Fruit fly (Drosophila melanogaster) whole organism, embryonic: ENCODE data around the gene NitFhit.

Experiments
- Atf6 ChIP-seq: fragments of 200-800 bp; sonication (Bioruptor generic); IDR thresholded peaks from 2 replicates; pipeline ENCODE4 v1.3.6; 2022; ENCODE audit warnings: missing biosample characterization, missing genetic modification characterization
- CG10321 ChIP-seq: fragments of 200-800 bp; sonication (Bioruptor generic); IDR thresholded peaks from 2 replicates; pipeline ENCODE4 v1.3.6; 2022; ENCODE audit warnings: missing biosample characterization, missing genetic modification characterization
- CG10959 ChIP-seq: fragments of 200-800 bp; sonication (Bioruptor generic); IDR thresholded peaks from 2 replicates; pipeline ENCODE4 v1.3.6; 2022; ENCODE audit warnings: missing biosample characterization, missing genetic modification characterization
- CG11093 ChIP-seq: fragments of 200-800 bp; sonication (Bioruptor generic); IDR thresholded peaks from 3 replicates; pipeline ENCODE4 v1.3.6; 2022; ENCODE audit warnings: missing biosample characterization, missing genetic modification characterization
- CG11247 ChIP-seq: fragments of 200-800 bp; sonication (Bioruptor generic); IDR thresholded peaks from 2 replicates; pipeline ENCODE4 v1.3.6; 2022; ENCODE audit warnings: missing biosample characterization, missing genetic modification characterization
- CG12769 ChIP-seq: fragments of 200-800 bp; sonication (Bioruptor generic); optimal IDR thresholded peaks from 2 replicates; lab custom pipeline; 2019; ENCODE audit warnings: missing biosample characterization, mild to moderate bottlenecking, missing genetic modification characterization, moderate library complexity
- CG13624 ChIP-seq: fragments of 200-800 bp; sonication (Bioruptor generic); optimal IDR thresholded peaks from 2 replicates; lab custom pipeline; 2016; ENCODE audit warnings: missing biosample characterization, missing genetic modification characterization
- CG14667 ChIP-seq: fragments of 200-800 bp; sonication (Bioruptor generic); IDR thresholded peaks from 2 replicates; pipeline ENCODE4 v1.3.6; 2022; ENCODE audit warnings: missing biosample characterization, missing genetic modification characterization
- CG14860 ChIP-seq: fragments of 200-800 bp; sonication (Bioruptor generic); IDR thresholded peaks from 3 replicates; pipeline ENCODE4 v1.3.6; 2022; ENCODE audit warnings: missing biosample characterization, missing genetic modification characterization; ENCODE audit not compliant: partially characterized antibody
- CG17328 ChIP-seq: fragments of 200-800 bp; sonication (Bioruptor generic); IDR thresholded peaks from 2 replicates; pipeline ENCODE4 v1.3.6; 2022; ENCODE audit warnings: missing biosample characterization, missing genetic modification characterization
- CG17359 ChIP-seq: fragments of 200-800 bp; sonication (Bioruptor generic); optimal IDR thresholded peaks from 3 replicates; lab custom pipeline; 2018; ENCODE audit warnings: missing biosample characterization, mild to moderate bottlenecking, missing genetic modification characterization, moderate library complexity
- CG17385 ChIP-seq: fragments of 200-800 bp; sonication (Bioruptor generic); optimal IDR thresholded peaks from 3 replicates; lab custom pipeline; 2018; ENCODE audit warnings: missing biosample characterization, mild to moderate bottlenecking, missing genetic modification characterization
- CG17829 ChIP-seq: fragments of 200-800 bp; optimal IDR thresholded peaks from 2 replicates; lab custom pipeline; 2019; ENCODE audit warnings: missing biosample characterization, mild to moderate bottlenecking, missing genetic modification characterization, moderate library complexity
- CG2116 ChIP-seq: fragments of 200-800 bp; sonication (Bioruptor generic); optimal IDR thresholded peaks from 3 replicates; lab custom pipeline; 2018; ENCODE audit warnings: missing biosample characterization, mild to moderate bottlenecking, missing genetic modification characterization
- CG2120 ChIP-seq: fragments of 200-800 bp; sonication (Bioruptor generic); optimal IDR thresholded peaks from 3 replicates; lab custom pipeline; 2016; ENCODE audit warnings: missing biosample characterization, missing genetic modification characterization
- CG2678 ChIP-seq: fragments of 200-800 bp; sonication (Bioruptor generic); optimal IDR thresholded peaks from 3 replicates; lab custom pipeline; 2019; ENCODE audit warnings: missing biosample characterization, mild to moderate bottlenecking, missing genetic modification characterization, moderate library complexity
- CG3281 ChIP-seq: fragments of 200-800 bp; sonication (Bioruptor generic); optimal IDR thresholded peaks from 3 replicates; lab custom pipeline; 2017; ENCODE audit warnings: missing biosample characterization, mild to moderate bottlenecking, missing genetic modification characterization
- CG3847 ChIP-seq: fragments of 200-800 bp; sonication (Bioruptor generic); IDR thresholded peaks from 2 replicates; pipeline ENCODE4 v1.3.6; 2022; ENCODE audit warnings: missing biosample characterization, missing genetic modification characterization
- CG3995 ChIP-seq: fragments of 200-800 bp; sonication (Bioruptor generic); optimal IDR thresholded peaks from 3 replicates; lab custom pipeline; 2016; ENCODE audit warnings: missing biosample characterization, missing genetic modification characterization
- CG42726 ChIP-seq: fragments of 200-800 bp; sonication (Bioruptor generic); IDR thresholded peaks from 2 replicates; pipeline ENCODE4 v1.3.6; 2022; ENCODE audit warnings: missing biosample characterization, missing genetic modification characterization; ENCODE audit not compliant: partially characterized antibody
- CG4282 ChIP-seq: fragments of 200-800 bp; sonication (Bioruptor generic); optimal IDR thresholded peaks from 2 replicates; lab custom pipeline; 2016; ENCODE audit warnings: missing biosample characterization, missing genetic modification characterization
- CG4820 ChIP-seq: fragments of 200-800 bp; sonication (Bioruptor generic); optimal IDR thresholded peaks from 3 replicates; lab custom pipeline; 2016; ENCODE audit warnings: missing biosample characterization, missing genetic modification characterization
- CG7372 ChIP-seq: fragments of 200-800 bp; sonication (Bioruptor generic); IDR thresholded peaks from 2 replicates; pipeline ENCODE4 v1.3.6; 2022; ENCODE audit warnings: missing biosample characterization, missing genetic modification characterization
- CG8089 ChIP-seq: fragments of 200-800 bp; sonication (Bioruptor generic); optimal IDR thresholded peaks from 3 replicates; lab custom pipeline; 2016; ENCODE audit warnings: missing biosample characterization, missing genetic modification characterization
- CG9609 ChIP-seq: fragments of 200-800 bp; sonication (Bioruptor generic); optimal IDR thresholded peaks from 3 replicates; lab custom pipeline; 2016; ENCODE audit warnings: missing biosample characterization, missing genetic modification characterization
- Dp ChIP-seq: fragments of 200-800 bp; sonication (Bioruptor generic); optimal IDR thresholded peaks from 2 replicates; lab custom pipeline; 2018; ENCODE audit warnings: missing biosample characterization, mild to moderate bottlenecking, missing genetic modification characterization, moderate library complexity
- E2f2 ChIP-seq: fragments of 200-800 bp; sonication (Bioruptor generic); IDR thresholded peaks from 2 replicates; pipeline ENCODE4 v1.3.6; 2022; ENCODE audit warnings: missing biosample characterization, missing genetic modification characterization
- ERR ChIP-seq: fragments of 200-800 bp; sonication (Bioruptor generic); optimal IDR thresholded peaks from 2 replicates; lab custom pipeline; 2016; ENCODE audit warnings: missing biosample characterization, missing genetic modification characterization
- Elba2 ChIP-seq: fragments of 200-800 bp; sonication (Bioruptor generic); optimal IDR thresholded peaks from 3 replicates; lab custom pipeline; 2016; ENCODE audit warnings: missing biosample characterization, missing genetic modification characterization
- Fer1 ChIP-seq: fragments of 200-800 bp; sonication (Bioruptor generic); optimal IDR thresholded peaks from 2 replicates; lab custom pipeline; 2017; ENCODE audit warnings: missing biosample characterization, mild to moderate bottlenecking, missing genetic modification characterization
- Lim3 ChIP-seq: fragments of 200-800 bp; sonication (Bioruptor generic); IDR thresholded peaks from 2 replicates; pipeline ENCODE4 v1.3.6; 2022; ENCODE audit warnings: missing biosample characterization, missing genetic modification characterization
- Mrtf ChIP-seq: fragments of 200-800 bp; sonication (Bioruptor generic); IDR thresholded peaks from 3 replicates; pipeline ENCODE4 v1.3.6; 2022; ENCODE audit warnings: missing biosample characterization, missing genetic modification characterization
- Opbp ChIP-seq: fragments of 200-800 bp; sonication (Bioruptor generic); IDR thresholded peaks from 3 replicates; pipeline ENCODE4 v1.3.6; 2022; ENCODE audit warnings: missing biosample characterization, missing genetic modification characterization; ENCODE audit not compliant: partially characterized antibody
- Trl ChIP-seq, 3 experiments: fragments of >200 bp in 2 of 3; fragments of 200-800 bp in 1 of 3; sonication (Bioruptor generic) in 1 of 3; optimal IDR thresholded peaks; 2 replicates in 1 of 3; 3 replicates in 2 of 3; lab custom pipeline; 2016 to 2017; ENCODE audit warnings: missing biosample characterization in 1 of 3, missing genetic modification characterization in 1 of 3
- aop ChIP-seq: fragments of 200-800 bp; sonication (Bioruptor generic); IDR thresholded peaks from 2 replicates; pipeline ENCODE4 v1.3.6; 2022; ENCODE audit warnings: missing biosample characterization, missing genetic modification characterization
- bbx ChIP-seq: fragments of 200-800 bp; sonication (Bioruptor generic); IDR thresholded peaks from 2 replicates; pipeline ENCODE4 v1.3.6; 2022; ENCODE audit warnings: missing biosample characterization, missing genetic modification characterization; ENCODE audit not compliant: partially characterized antibody
- bowl ChIP-seq: fragments of 200-800 bp; sonication (Bioruptor generic); IDR thresholded peaks from 2 replicates; pipeline ENCODE4 v1.3.6; 2022; ENCODE audit warnings: missing biosample characterization, missing genetic modification characterization
- eyg ChIP-seq: fragments of 200-800 bp; sonication (Bioruptor generic); optimal IDR thresholded peaks from 3 replicates; lab custom pipeline; 2016; ENCODE audit warnings: missing biosample characterization, missing genetic modification characterization
- hbn ChIP-seq: fragments of 200-800 bp; sonication (Bioruptor generic); IDR thresholded peaks from 2 replicates; pipeline ENCODE4 v1.3.6; 2022; ENCODE audit warnings: missing biosample characterization, missing genetic modification characterization; ENCODE audit not compliant: partially characterized antibody
- her ChIP-seq: fragments of 200-800 bp; sonication (Bioruptor generic); optimal IDR thresholded peaks from 2 replicates; lab custom pipeline; 2016; ENCODE audit warnings: missing biosample characterization, missing genetic modification characterization
- klu ChIP-seq: fragments of 200-800 bp; sonication (Bioruptor generic); IDR thresholded peaks from 2 replicates; pipeline ENCODE4 v1.3.6; 2022; ENCODE audit warnings: missing biosample characterization, missing genetic modification characterization
- nmo ChIP-seq: fragments of 200-800 bp; sonication (Bioruptor generic); optimal IDR thresholded peaks from 2 replicates; lab custom pipeline; 2018; ENCODE audit warnings: missing biosample characterization, mild to moderate bottlenecking, missing genetic modification characterization, moderate library complexity
- prd ChIP-seq, 3 experiments: fragments of >200 bp in 2 of 3; fragments of 200-800 bp in 1 of 3; sonication (Bioruptor generic) in 1 of 3; optimal IDR thresholded peaks in 2 of 3; IDR thresholded peaks in 1 of 3; 2 replicates in 2 of 3; 3 replicates in 1 of 3; pipeline versions ENCODE4 v1.3.6 to Lab custom; 2017 to 2022; ENCODE audit warnings: missing biosample characterization in 1 of 3, missing genetic modification characterization in 1 of 3
- pum ChIP-seq: fragments of 200-800 bp; sonication (Bioruptor generic); optimal IDR thresholded peaks from 2 replicates; lab custom pipeline; 2016; ENCODE audit warnings: missing biosample characterization, missing genetic modification characterization
- row ChIP-seq: fragments of 200-800 bp; sonication (Bioruptor generic); IDR thresholded peaks from 3 replicates; pipeline ENCODE4 v1.3.6; 2022; ENCODE audit warnings: missing biosample characterization, missing genetic modification characterization
- salm ChIP-seq: fragments of 200-800 bp; sonication (Bioruptor generic); optimal IDR thresholded peaks from 2 replicates; lab custom pipeline; 2018; ENCODE audit warnings: missing biosample characterization, mild to moderate bottlenecking, missing genetic modification characterization
- scrt ChIP-seq: fragments of 200-800 bp; sonication (Bioruptor generic); optimal IDR thresholded peaks from 2 replicates; lab custom pipeline; 2018; ENCODE audit warnings: missing biosample characterization, mild to moderate bottlenecking, missing genetic modification characterization, moderate library complexity
- sens-2 ChIP-seq: fragments of 200-800 bp; sonication (Bioruptor generic); IDR thresholded peaks from 2 replicates; pipeline ENCODE4 v1.3.6; 2022; ENCODE audit warnings: missing biosample characterization, missing genetic modification characterization
- tx ChIP-seq: fragments of 200-800 bp; sonication (Bioruptor generic); optimal IDR thresholded peaks from 2 replicates; lab custom pipeline; 2016; ENCODE audit warnings: missing biosample characterization, missing genetic modification characterization
- zen ChIP-seq: fragments of 200-800 bp; sonication (Bioruptor generic); optimal IDR thresholded peaks from 3 replicates; lab custom pipeline; 2018; ENCODE audit warnings: missing biosample characterization, mild to moderate bottlenecking, missing genetic modification characterization, moderate library complexity

Gene NitFhit

dm6 chr3L:156591-157303 lies 46.8 kb upstream of the NitFhit start (continued):
- no peak for TF ChIP-seq CG9609
- no peak for TF ChIP-seq Elba2 (GFP tag; lab: Kevin White, UChicago)
- peak; percentile 12 for TF ChIP-seq CG12769 (tag; lab: Kevin White, UChicago)
- no peak for TF ChIP-seq hbn
- TF ChIP-seq nmo (GFP tag; lab: Kevin White, UChicago) = no peak
- TF ChIP-seq Dp (GFP tag; lab: Kevin White, UChicago) = no peak
- TF ChIP-seq CG11093 (GFP tag; lab: Robert Waterston, UW) = no peak
- TF ChIP-seq Fer1 = peak; percentile 49
- TF ChIP-seq CG7372 (GFP tag; lab: Robert Waterston, UW) = no peak
- TF ChIP-seq CG42726 (GFP tag; lab: Robert Waterston, UW) = no peak
- TF ChIP-seq CG17328 = no peak
- TF ChIP-seq Lim3 (GFP tag; lab: Robert Waterston, UW) = no peak
- TF ChIP-seq Mrtf (GFP tag; lab: Robert Waterston, UW) = no peak
- no peak for TF ChIP-seq zen
- TF ChIP-seq CG11247 (GFP tag; lab: Robert Waterston, UW) = no peak
- no peak for TF ChIP-seq aop
- TF ChIP-seq klu (GFP tag; lab: Robert Waterston, UW) = no peak
- TF ChIP-seq E2f2 (GFP tag; lab: Robert Waterston, UW) = no peak
- TF ChIP-seq CG2116 (GFP tag; lab: Kevin White, UChicago) = no peak
- TF ChIP-seq CG17829 (tag; lab: Kevin White, UChicago) = no peak
- no peak for TF ChIP-seq her
- no peak for TF ChIP-seq Trl (optimal IDR thresholded peaks at IDR 0.05; lab: Kevin White, UChicago)
- no peak for TF ChIP-seq Trl (GFP tag; optimal IDR thresholded peaks at IDR 0.05; lab: Kevin White, UChicago)
- TF ChIP-seq CG14860 (GFP tag; lab: Robert Waterston, UW) = no peak
- TF ChIP-seq row (GFP tag; lab: Robert Waterston, UW) = no peak
- TF ChIP-seq CG10321 (GFP tag; lab: Robert Waterston, UW) = no peak
- no peak for TF ChIP-seq CG3995 (GFP tag; lab: Kevin White, UChicago)
- no peak for TF ChIP-seq Opbp (GFP tag; lab: Robert Waterston, UW)
- no peak for TF ChIP-seq sens-2 (GFP tag; lab: Robert Waterston, UW)
- TF ChIP-seq CG2678 (tag; lab: Kevin White, UChicago) = peak; percentile 14
- TF ChIP-seq CG17385 = peak; percentile 8
- TF ChIP-seq pum (GFP tag; lab: Kevin White, UChicago) = no peak
- no peak for TF ChIP-seq prd (optimal IDR thresholded peaks at IDR 0.05; lab: Kevin White, UChicago)
- no peak for TF ChIP-seq prd (GFP tag; IDR thresholded peaks at IDR 0.05; lab: Robert Waterston, UW)
- no peak for TF ChIP-seq CG10959
- no peak for TF ChIP-seq bowl (GFP tag; lab: Robert Waterston, UW)
- TF ChIP-seq CG3281 (GFP tag; lab: Kevin White, UChicago) = no peak
- TF ChIP-seq CG8089 (GFP tag; lab: Kevin White, UChicago) = no peak
- no peak for TF ChIP-seq Atf6 (GFP tag; lab: Robert Waterston, UW)
- TF ChIP-seq ERR (GFP tag; lab: Kevin White, UChicago) = no peak
- TF ChIP-seq CG17359 (tag; lab: Kevin White, UChicago) = no peak
- no peak for TF ChIP-seq CG4820 (GFP tag; lab: Kevin White, UChicago)
- TF ChIP-seq CG4282 (GFP tag; lab: Kevin White, UChicago) = no peak
- TF ChIP-seq bbx (GFP tag; lab: Robert Waterston, UW) = no peak
- no peak for TF ChIP-seq tx (GFP tag; lab: Kevin White, UChicago)
- no peak for TF ChIP-seq salm
- no peak for TF ChIP-seq CG13624 (GFP tag; lab: Kevin White, UChicago)
- no peak for TF ChIP-seq CG3847 (GFP tag; lab: Robert Waterston, UW)
- TF ChIP-seq CG2120 = no peak
- TF ChIP-seq CG14667 (GFP tag; lab: Robert Waterston, UW) = no peak
- no peak for TF ChIP-seq eyg (GFP tag; lab: Kevin White, UChicago)
- no peak for TF ChIP-seq scrt (GFP tag; lab: Kevin White, UChicago)
